Worm (Caenorhabditis elegans) whole organism, young adult: ENCODE data around the gene fbxl-1.

Experiments used
- F22D6.2 ChIP-seq: sonication (generic microtip); optimal IDR thresholded peaks from 2 replicates; lab custom pipeline; 2016; ENCODE audit warnings: mild to moderate bottlenecking, missing genetic modification characterization, missing compliant biosample characterization
- akir-1 ChIP-seq: fragments of 200-800 bp; sonication (Bioruptor generic); optimal IDR thresholded peaks from 2 replicates; lab custom pipeline; 2018; ENCODE audit warnings: mild to moderate bottlenecking, missing genetic modification characterization, moderate library complexity, missing compliant biosample characterization
- ccch-3 ChIP-seq: fragments of 200-800 bp; sonication (Bioruptor generic); optimal IDR thresholded peaks from 2 replicates; lab custom pipeline; 2018; ENCODE audit warnings: mild to moderate bottlenecking, missing genetic modification characterization, missing compliant biosample characterization
- ceh-40 ChIP-seq: fragments of 200-800 bp; sonication (Bioruptor generic); IDR thresholded peaks from 2 replicates; pipeline ENCODE4 v1.3.6; 2022; ENCODE audit warnings: missing genetic modification characterization, missing compliant biosample characterization
- efl-1 ChIP-seq: fragments of 150-350 bp; optimal IDR thresholded peaks from 2 replicates; lab custom pipeline; 2014; ENCODE audit warnings: missing biosample characterization, missing genetic modification reagents, missing genetic modification characterization
- hsf-1 ChIP-seq: fragments of 200-800 bp; sonication (Bioruptor generic); IDR thresholded peaks from 2 replicates; pipeline ENCODE4 v1.3.6; 2022; ENCODE audit warnings: missing genetic modification reagents, missing genetic modification characterization, missing compliant biosample characterization
- let-607 ChIP-seq, 2 experiments: fragments of 200-800 bp in 1 of 2; sonication (Bioruptor generic) in 1 of 2; sonication (generic microtip) in 1 of 2; optimal IDR thresholded peaks; 2 replicates each; lab custom pipeline; 2016 to 2018; ENCODE audit warnings: mild to moderate bottlenecking in 2 of 2, missing compliant biosample characterization in 2 of 2, missing genetic modification characterization in 2 of 2, moderate library complexity in 2 of 2, missing genotype in 1 of 2
- nfya-1 ChIP-seq: sonication (generic microtip); optimal IDR thresholded peaks from 2 replicates; lab custom pipeline; 2017; ENCODE audit warnings: antibody characterized with exemption, missing compliant biosample characterization, missing genetic modification characterization, borderline replicate concordance; ENCODE audit not compliant: insufficient read depth
- pha-4 ChIP-seq: fragments of 150-350 bp; sonication (generic microtip); optimal IDR thresholded peaks from 2 replicates; lab custom pipeline; 2014; ENCODE audit warnings: missing biosample characterization, missing genetic modification reagents, missing genetic modification characterization
- rec-8 ChIP-seq, 2 experiments: sonication (generic microtip); optimal IDR thresholded peaks; 2 replicates each; lab custom pipeline; 2016; ENCODE audit warnings: mild to moderate bottlenecking in 2 of 2, missing genetic modification characterization in 2 of 2, missing genetic modification reagents in 2 of 2, missing genotype in 2 of 2, missing biosample characterization in 1 of 2, missing compliant biosample characterization in 1 of 2, moderate library complexity in 1 of 2
- unc-62 ChIP-seq: fragments of 150-350 bp; optimal IDR thresholded peaks from 2 replicates; lab custom pipeline; 2014; ENCODE audit warnings: missing biosample characterization, missing genetic modification reagents, missing genetic modification characterization

DNA sequence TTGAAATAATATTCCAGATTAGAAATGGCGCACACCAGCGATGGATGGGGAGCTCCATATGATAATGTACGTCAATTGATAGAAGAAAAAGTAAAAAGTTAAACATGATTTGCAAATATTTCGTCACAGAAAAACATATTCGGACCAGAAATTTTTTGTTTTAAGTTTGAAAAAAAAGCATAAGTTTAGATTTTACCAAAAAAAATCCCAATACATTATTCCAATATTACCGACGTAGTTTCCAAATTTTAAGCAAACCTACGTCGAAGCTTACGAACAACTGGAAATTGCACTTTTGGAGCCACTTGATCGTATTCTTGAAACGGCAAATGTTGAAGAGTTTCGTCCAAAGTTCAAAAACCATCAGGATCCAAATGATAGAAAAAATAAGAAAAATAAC, 5.0 kb downstream of the fbxl-1 start, which contains the start of gene henn-1:
- no peak for TF ChIP-seq hsf-1 (GFP tag; lab: Robert Waterston, UW)
- no peak for TF ChIP-seq rec-8 (tag; optimal IDR thresholded peaks at IDR 0.05; lab: Kevin White, UChicago)
- TF ChIP-seq pha-4 = no peak
- TF ChIP-seq nfya-1 (tag; lab: Kevin White, UChicago) = no peak
- no peak for TF ChIP-seq let-607 (tag; optimal IDR thresholded peaks at IDR 0.05; lab: Kevin White, UChicago)
- no peak for TF ChIP-seq akir-1
- TF ChIP-seq efl-1 = no peak
- TF ChIP-seq ccch-3 (GFP tag; lab: Kevin White, UChicago) = no peak
- TF ChIP-seq unc-62 = no peak
- TF ChIP-seq ceh-40 (GFP tag; lab: Robert Waterston, UW) = no peak
- TF ChIP-seq F22D6.2 (tag; lab: Kevin White, UChicago) = no peak
